Worm (Caenorhabditis elegans) whole organism, L3 larva: ENCODE results near the gene nlp-34.

Experiments used
- aly-2 ChIP-seq: fragments of 150-350 bp; optimal IDR thresholded peaks from 2 replicates; lab custom pipeline; 2014; ENCODE audit warnings: missing biosample characterization, missing genetic modification characterization
- ama-1 ChIP-seq: fragments of 150-350 bp; optimal IDR thresholded peaks from 2 replicates; lab custom pipeline; 2018
- ceh-28 ChIP-seq: fragments of 150-350 bp; optimal IDR thresholded peaks from 2 replicates; lab custom pipeline; 2014; ENCODE audit warnings: missing biosample characterization, missing genetic modification reagents, missing genetic modification characterization
- ceh-9 ChIP-seq: sonication (generic microtip); optimal IDR thresholded peaks from 2 replicates; lab custom pipeline; 2018; ENCODE audit warnings: missing biosample characterization, missing genetic modification characterization
- egl-27 ChIP-seq: sonication (generic microtip); optimal IDR thresholded peaks from 4 replicates; lab custom pipeline; 2017; ENCODE audit warnings: missing biosample characterization, missing genetic modification reagents, missing genetic modification characterization
- elt-3 ChIP-seq, 3 experiments: fragments of 150-350 bp in 1 of 3; sonication (generic microtip) in 2 of 3; optimal IDR thresholded peaks; 2 replicates in 2 of 3; 4 replicates in 1 of 3; lab custom pipeline; 2014 to 2017; ENCODE audit warnings: missing biosample characterization in 3 of 3, missing genetic modification characterization in 3 of 3
- fos-1 ChIP-seq: fragments of 150-350 bp; optimal IDR thresholded peaks from 2 replicates; lab custom pipeline; 2014; ENCODE audit warnings: missing biosample characterization, missing genetic modification characterization
- lin-39 ChIP-seq: fragments of 150-350 bp; optimal IDR thresholded peaks from 2 replicates; lab custom pipeline; 2018; ENCODE audit warnings: missing biosample characterization, missing genetic modification reagents, missing genetic modification characterization
- nhr-237 ChIP-seq: fragments of 150-350 bp; optimal IDR thresholded peaks from 2 replicates; lab custom pipeline; 2014; ENCODE audit warnings: missing biosample characterization, missing genetic modification characterization
- nhr-76 ChIP-seq: fragments of 150-350 bp; sonication (generic microtip); optimal IDR thresholded peaks from 5 replicates; lab custom pipeline; 2014; ENCODE audit warnings: missing biosample characterization, missing genetic modification characterization
- skn-1 ChIP-seq: fragments of 150-350 bp; optimal IDR thresholded peaks from 2 replicates; lab custom pipeline; 2014; ENCODE audit warnings: missing biosample characterization, missing genetic modification characterization
- snpc-4 ChIP-seq: fragments of 150-350 bp; optimal IDR thresholded peaks from 2 replicates; lab custom pipeline; 2014; ENCODE audit warnings: missing biosample characterization, missing genetic modification characterization
- tbx-2 ChIP-seq: sonication (generic microtip); optimal IDR thresholded peaks from 2 replicates; lab custom pipeline; 2016; ENCODE audit warnings: mild to moderate bottlenecking, missing genetic modification characterization, missing compliant biosample characterization
- unc-62 ChIP-seq: fragments of 150-350 bp; sonication (generic microtip); optimal IDR thresholded peaks from 4 replicates; lab custom pipeline; 2014; ENCODE audit warnings: missing biosample characterization, missing genetic modification reagents, missing genetic modification characterization

ce11 chrV:3989070-3989469 lies 10.1 kb upstream of the nlp-34 start, which contains the start of gene nlp-27:
- TF ChIP-seq nhr-76: no peak
- no peak for TF ChIP-seq nhr-237 (tag; lab: Kevin White, UChicago)
- TF ChIP-seq lin-39 (tag; lab: Kevin White, UChicago): no peak
- no peak for TF ChIP-seq tbx-2 (tag; lab: Kevin White, UChicago)
- TF ChIP-seq skn-1 (tag; lab: Kevin White, UChicago): no peak
- TF ChIP-seq ceh-28 (tag; lab: Kevin White, UChicago): no peak
- no peak for TF ChIP-seq aly-2 (tag; lab: Kevin White, UChicago)
- no peak for TF ChIP-seq unc-62 (GFP tag; lab: Kevin White, UChicago)
- TF ChIP-seq egl-27 (tag; lab: Kevin White, UChicago): no peak
- TF ChIP-seq snpc-4 (tag; lab: Kevin White, UChicago): no peak
- no peak for TF ChIP-seq ceh-9 (tag; lab: Kevin White, UChicago)
- TF ChIP-seq ama-1 (lab: Kevin White, UChicago): no peak
- no peak for TF ChIP-seq fos-1 (tag; lab: Kevin White, UChicago)
- TF ChIP-seq elt-3 (tag; optimal IDR thresholded peaks at IDR 0.05; lab: Kevin White, UChicago): no peak
